Worm (Caenorhabditis elegans): ENCODE data around the gene C27C12.3.

Gene C27C12.3

ce11 chrX:14861752-14862151 lies 3.9 kb downstream of the C27C12.3 start, which contains the start of gene dmd-4:
Gene dmd-4 (minus strand): TSS chrX:14861852.
- TF ChIP-seq nhr-76 (tag; optimal IDR thresholded peaks at IDR 0.05) (no peak), nhr-47 (tag; optimal IDR thresholded peaks at IDR 0.05) (no peak), swsn-7 (tag; optimal IDR thresholded peaks at IDR 0.05) (no peak), alr-1 (tag; optimal IDR thresholded peaks at IDR 0.05; ENCODE audit: borderline replicate concordance) (no peak), nhr-237 (tag; optimal IDR thresholded peaks at IDR 0.05) (no peak), rnt-1 (tag; optimal IDR thresholded peaks at IDR 0.05) (no peak), ceh-90 (tag; optimal IDR thresholded peaks at IDR 0.05) (no peak), snpc-4 (tag; optimal IDR thresholded peaks at IDR 0.05) (no peak), tlp-1 (tag; optimal IDR thresholded peaks at IDR 0.05) (no peak), hlh-17 (GFP tag; optimal IDR thresholded peaks at IDR 0.05; ENCODE audit: borderline replicate concordance) (no peak), mdl-1 (tag; optimal IDR thresholded peaks at IDR 0.05) (no peak), snu-23 (GFP tag; optimal IDR thresholded peaks at IDR 0.05) (no peak), nhr-11 (tag; optimal IDR thresholded peaks at IDR 0.05) (no peak), lin-13 (GFP tag; optimal IDR thresholded peaks at IDR 0.05) (no peak)

- TF ChIP-seq dpl-1 (GFP tag; optimal IDR thresholded peaks at IDR 0.05) (peak; percentile 71 to 79 (median 79)), fkh-8 (tag; optimal IDR thresholded peaks at IDR 0.05) (peak; percentile 90), ztf-4 (tag; optimal IDR thresholded peaks at IDR 0.05) (peak; percentile 73), ceh-8 (GFP tag; optimal IDR thresholded peaks at IDR 0.05) (peak; percentile 25), nhr-71 (tag; optimal IDR thresholded peaks at IDR 0.05) (peak; percentile 95), aha-1 (tag; optimal IDR thresholded peaks at IDR 0.05) (no peak), C04F5.9 (tag; optimal IDR thresholded peaks at IDR 0.05) (peak; percentile 61), unc-62 (GFP tag; optimal IDR thresholded peaks at IDR 0.05) (no peak), C16A3.4 (tag; optimal IDR thresholded peaks at IDR 0.05) (peak; percentile 92), alr-1 (tag; optimal IDR thresholded peaks at IDR 0.05; ENCODE audit: borderline replicate concordance) (no peak), fos-1 (tag; optimal IDR thresholded peaks at IDR 0.05) (peak; percentile 55), sup-37 (GFP tag; optimal IDR thresholded peaks at IDR 0.05) (peak; percentile 43), rnt-1 (tag; optimal IDR thresholded peaks at IDR 0.05) (peak; percentile 96), ama-1 (optimal IDR thresholded peaks at IDR 0.05) (no peak), hlh-17 (GFP tag; optimal IDR thresholded peaks at IDR 0.05; ENCODE audit: borderline replicate concordance) (no peak), mep-1 (tag; optimal IDR thresholded peaks at IDR 0.05) (peak; percentile 93), mef-2 (tag; optimal IDR thresholded peaks at IDR 0.05) (peak; percentile 27), nhr-77 (tag; optimal IDR thresholded peaks at IDR 0.05) (peak; percentile 66), F16B12.6 (tag; optimal IDR thresholded peaks at IDR 0.05) (peak; percentile 99), nhr-84 (tag; optimal IDR thresholded peaks at IDR 0.05) (no peak), pag-3 (tag; optimal IDR thresholded peaks at IDR 0.05; ENCODE audit: borderline replicate concordance, insufficient read depth) (no peak), snu-23 (GFP tag; optimal IDR thresholded peaks at IDR 0.05) (peak; percentile 94), ceh-88 (GFP tag; IDR thresholded peaks at IDR 0.05) (0 out of 2 replicates have a peak, but pooled peaks have one; percentile 47), lin-39 (tag; optimal IDR thresholded peaks at IDR 0.05) (peak; percentile 54), pax-3 (tag; optimal IDR thresholded peaks at IDR 0.05) (peak; percentile 63), lin-35 (GFP tag; optimal IDR thresholded peaks at IDR 0.05) (peak; percentile 75 to 88), unc-30 (tag; optimal IDR thresholded peaks at IDR 0.05) (no peak), blmp-1 (tag; optimal IDR thresholded peaks at IDR 0.05) (peak; percentile 59), fkh-4 (tag; optimal IDR thresholded peaks at IDR 0.05; ENCODE audit: borderline replicate concordance) (peak; percentile 63), fkh-10 (GFP tag; optimal IDR thresholded peaks at IDR 0.05) (peak; percentile 90), efl-3 (GFP tag; optimal IDR thresholded peaks at IDR 0.05) (no peak), lin-15B (tag; optimal IDR thresholded peaks at IDR 0.05) (peak; percentile 50), isw-1 (GFP tag; IDR thresholded peaks at IDR 0.05) (peak; percentile 76), nhr-11 (tag; optimal IDR thresholded peaks at IDR 0.05) (peak; percentile 47), snpc-4 (tag; optimal IDR thresholded peaks at IDR 0.05) (peak; percentile 86), ceh-82 (tag; optimal IDR thresholded peaks at IDR 0.05) (peak; percentile 82 to 90 (median 84)), zip-4 (GFP tag; optimal IDR thresholded peaks at IDR 0.05) (peak; percentile 54), nhr-237 (tag; optimal IDR thresholded peaks at IDR 0.05) (no peak), mab-9 (GFP tag; IDR thresholded peaks at IDR 0.05) (peak; percentile 83), ceh-63 (GFP tag; optimal IDR thresholded peaks at IDR 0.05) (no peak), lin-13 (GFP tag; optimal IDR thresholded peaks at IDR 0.05) (peak; percentile 66), jun-1 (tag; optimal IDR thresholded peaks at IDR 0.05) (peak; percentile 84), nhr-90 (tag; optimal IDR thresholded peaks at IDR 0.05; ENCODE audit: poor library complexity) (peak; percentile 90)
These were observed 11.9 kb downstream of the C27C12.3 start, which contains the start of the genes C27C12.1 and C27C12.4 for ce11 chrX:14853712-14854217. Gene C27C12.1 (minus strand): TSS chrX:14853762. Gene C27C12.4 (plus strand): TSS chrX:14854086.
